Worm (Caenorhabditis elegans) whole organism, L1 larva: Measurements from ENCODE around the gene ZK262.2.
A peak's percentile ranks its signal among the peaks of the same experiment; 100 is the strongest.
"Not testable (repeated sequence)": the region's sequence is repeated elsewhere in the genome, so short reads cannot be mapped to it uniquely, and the experiment has no call there.

Experiments
- C16A3.4 ChIP-seq: fragments of 150-350 bp; optimal IDR thresholded peaks from 2 replicates; lab custom pipeline; 2014; ENCODE audit warnings: missing biosample characterization, missing genetic modification characterization
- aha-1 ChIP-seq: fragments of 150-350 bp; optimal IDR thresholded peaks from 2 replicates; lab custom pipeline; 2014; ENCODE audit warnings: missing biosample characterization, missing genetic modification characterization
- alr-1 ChIP-seq: fragments of 200-800 bp; sonication (Bioruptor generic); optimal IDR thresholded peaks from 2 replicates; lab custom pipeline; 2018; ENCODE audit warnings: borderline replicate concordance, mild to moderate bottlenecking, missing genetic modification characterization, missing compliant biosample characterization
- ceh-8 ChIP-seq: fragments of 200-800 bp; sonication (Bioruptor generic); optimal IDR thresholded peaks from 2 replicates; lab custom pipeline; 2018; ENCODE audit warnings: mild to moderate bottlenecking, missing genetic modification characterization, moderate library complexity, missing compliant biosample characterization
- ceh-82 ChIP-seq, 3 experiments: fragments of 150-350 bp in 1 of 3; sonication (generic microtip) in 2 of 3; optimal IDR thresholded peaks; 2 replicates each; lab custom pipeline; 2014 to 2017; ENCODE audit warnings: missing biosample characterization in 3 of 3, missing genetic modification characterization in 3 of 3
- ces-1 ChIP-seq: fragments of 150-350 bp; optimal IDR thresholded peaks from 2 replicates; lab custom pipeline; 2014; ENCODE audit warnings: missing biosample characterization, missing genetic modification reagents, missing genetic modification characterization
- dsc-1 ChIP-seq: sonication (generic microtip); optimal IDR thresholded peaks from 2 replicates; lab custom pipeline; 2016; ENCODE audit warnings: mild to moderate bottlenecking, missing genetic modification characterization, missing compliant biosample characterization
- efl-1 ChIP-seq, 4 experiments: fragments of 150-350 bp; optimal IDR thresholded peaks in 3 of 4; peaks in 1 of 4; 1 replicate in 1 of 4; 2 replicates in 3 of 4; lab custom pipeline; 2014; ENCODE audit warnings: missing biosample characterization in 2 of 4, missing genetic modification characterization in 2 of 4, missing genetic modification reagents in 2 of 4
- egl-27 ChIP-seq, 2 experiments: fragments of 150-350 bp in 1 of 2; sonication (generic microtip); optimal IDR thresholded peaks; 3 replicates each; lab custom pipeline; 2017 to 2018; ENCODE audit warnings: missing biosample characterization in 2 of 2, missing genetic modification characterization in 2 of 2, missing genetic modification reagents in 2 of 2
- elt-2 ChIP-seq: sonication (generic microtip); optimal IDR thresholded peaks from 2 replicates; lab custom pipeline; 2016; ENCODE audit warnings: missing genetic modification characterization, mild to moderate bottlenecking, inconsistent platforms, missing compliant biosample characterization, missing genetic modification reagents
- fkh-10 ChIP-seq: sonication (generic microtip); optimal IDR thresholded peaks from 2 replicates; lab custom pipeline; 2017; ENCODE audit warnings: missing biosample characterization, missing genetic modification reagents, missing genetic modification characterization
- grh-1 ChIP-seq: fragments of 200-800 bp; sonication (Bioruptor generic); IDR thresholded peaks from 2 replicates; pipeline ENCODE4 v1.3.6; 2022; ENCODE audit warnings: missing genetic modification reagents, missing genetic modification characterization, missing compliant biosample characterization
- irx-1 ChIP-seq: sonication (generic microtip); optimal IDR thresholded peaks from 2 replicates; lab custom pipeline; 2016; ENCODE audit warnings: missing genetic modification characterization, missing compliant biosample characterization
- isw-1 ChIP-seq: fragments of 200-800 bp; sonication (Bioruptor generic); IDR thresholded peaks from 2 replicates; pipeline ENCODE4 v1.3.6; 2022; ENCODE audit warnings: missing genetic modification characterization, missing compliant biosample characterization
- lin-35 ChIP-seq, 2 experiments: fragments of 150-350 bp; optimal IDR thresholded peaks; 2 replicates each; lab custom pipeline; 2014; ENCODE audit warnings: missing biosample characterization in 2 of 2, missing genetic modification characterization in 2 of 2, missing genetic modification reagents in 2 of 2
- mdl-1 ChIP-seq, 2 experiments: fragments of 150-350 bp; optimal IDR thresholded peaks; 2 replicates each; lab custom pipeline; 2014 to 2017; ENCODE audit warnings: missing biosample characterization in 2 of 2, missing genetic modification characterization in 2 of 2, inconsistent platforms in 1 of 2
- nhr-11 ChIP-seq: fragments of 150-350 bp; optimal IDR thresholded peaks from 2 replicates; lab custom pipeline; 2014; ENCODE audit warnings: missing biosample characterization, missing genetic modification characterization
- nhr-12 ChIP-seq: sonication (generic microtip); optimal IDR thresholded peaks from 2 replicates; lab custom pipeline; 2017; ENCODE audit warnings: missing biosample characterization, missing genetic modification characterization
- nhr-20 ChIP-seq: sonication (generic microtip); optimal IDR thresholded peaks from 2 replicates; lab custom pipeline; 2016; ENCODE audit warnings: mild to moderate bottlenecking, missing genetic modification characterization, missing compliant biosample characterization
- nhr-237 ChIP-seq: fragments of 150-350 bp; optimal IDR thresholded peaks from 2 replicates; lab custom pipeline; 2014; ENCODE audit warnings: missing biosample characterization, missing genetic modification characterization
- nhr-28 ChIP-seq: fragments of 150-350 bp; optimal IDR thresholded peaks from 2 replicates; lab custom pipeline; 2014; ENCODE audit warnings: missing biosample characterization, missing genetic modification characterization
- nhr-71 ChIP-seq: sonication (generic microtip); optimal IDR thresholded peaks from 2 replicates; lab custom pipeline; 2016; ENCODE audit warnings: mild to moderate bottlenecking, missing genetic modification characterization, moderate library complexity, missing compliant biosample characterization
- nhr-84 ChIP-seq: sonication (generic microtip); optimal IDR thresholded peaks from 2 replicates; lab custom pipeline; 2017; ENCODE audit warnings: missing biosample characterization, missing genetic modification characterization
- nhr-90 ChIP-seq: sonication (generic microtip); optimal IDR thresholded peaks from 2 replicates; lab custom pipeline; 2016; ENCODE audit warnings: mild to moderate bottlenecking, missing genetic modification characterization, missing compliant biosample characterization; ENCODE audit not compliant: poor library complexity
- pag-3 ChIP-seq: sonication (generic microtip); optimal IDR thresholded peaks from 2 replicates; lab custom pipeline; 2017; ENCODE audit warnings: missing genetic modification characterization, mild to moderate bottlenecking, missing compliant biosample characterization, antibody characterized with exemption, borderline replicate concordance; ENCODE audit not compliant: insufficient read depth
- pax-3 ChIP-seq: fragments of 200-800 bp; sonication (Bioruptor generic); optimal IDR thresholded peaks from 2 replicates; lab custom pipeline; 2018; ENCODE audit warnings: mild to moderate bottlenecking, missing genetic modification characterization, moderate library complexity, missing compliant biosample characterization
- pqm-1 ChIP-seq: sonication (generic microtip); optimal IDR thresholded peaks from 3 replicates; lab custom pipeline; 2017; ENCODE audit warnings: missing biosample characterization, missing genetic modification characterization
- skn-1 ChIP-seq: fragments of 150-350 bp; optimal IDR thresholded peaks from 2 replicates; lab custom pipeline; 2014; ENCODE audit warnings: missing biosample characterization, missing genetic modification characterization
- sptf-1 ChIP-seq: fragments of 150-350 bp; optimal IDR thresholded peaks from 2 replicates; lab custom pipeline; 2014; ENCODE audit warnings: missing biosample characterization, missing genetic modification characterization
- sup-37 ChIP-seq: fragments of 200-800 bp; sonication (Bioruptor generic); optimal IDR thresholded peaks from 2 replicates; lab custom pipeline; 2018; ENCODE audit warnings: mild to moderate bottlenecking, missing genetic modification characterization, missing compliant biosample characterization
- swsn-7 ChIP-seq: sonication (generic microtip); optimal IDR thresholded peaks from 2 replicates; lab custom pipeline; 2016; ENCODE audit warnings: missing genetic modification characterization, missing compliant biosample characterization
- tbx-2 ChIP-seq: sonication (generic microtip); optimal IDR thresholded peaks from 2 replicates; lab custom pipeline; 2016; ENCODE audit warnings: missing genetic modification characterization, missing compliant biosample characterization
- unc-86 ChIP-seq: sonication (generic microtip); optimal IDR thresholded peaks from 2 replicates; lab custom pipeline; 2016; ENCODE audit warnings: missing genetic modification characterization, missing compliant biosample characterization
- zag-1 ChIP-seq: fragments of 150-350 bp; optimal IDR thresholded peaks from 2 replicates; lab custom pipeline; 2014; ENCODE audit warnings: missing biosample characterization, missing genetic modification characterization
- zip-4 ChIP-seq: fragments of 200-800 bp; sonication (Bioruptor generic); optimal IDR thresholded peaks from 2 replicates; lab custom pipeline; 2018; ENCODE audit warnings: mild to moderate bottlenecking, missing genetic modification characterization, moderate library complexity, missing compliant biosample characterization

The ZK262.2 gene

DNA sequence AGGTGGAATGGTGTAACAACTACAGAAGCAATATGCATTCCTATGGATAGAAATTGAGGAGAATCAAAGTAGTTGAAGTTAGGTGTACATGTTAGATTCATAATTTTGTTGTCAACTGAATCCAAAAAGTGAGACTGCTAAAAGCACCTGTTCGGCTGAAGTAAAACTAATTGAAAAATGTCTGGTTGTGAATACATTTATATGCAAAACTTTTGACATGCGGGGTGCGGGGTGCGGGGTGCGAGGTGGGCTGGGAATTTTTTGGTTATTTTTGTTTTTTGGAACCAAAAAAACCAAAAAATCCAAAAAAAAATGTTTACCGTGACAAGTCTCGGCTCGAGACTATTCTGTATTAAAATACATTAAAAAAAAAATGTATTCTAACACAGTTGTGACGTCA is 2.6 kb downstream of the ZK262.2 start, which contains the start of gene srh-207:
Gene srh-207, minus strand, starts transcription at position 101 of the 400 bp plus-strand sequence.
- no peak for TF ChIP-seq nhr-11 (tag; lab: Kevin White, UChicago)
- no peak for TF ChIP-seq efl-1 (optimal IDR thresholded peaks at IDR 0.05; lab: Kevin White, UChicago)
- TF ChIP-seq efl-1 (GFP tag; optimal IDR thresholded peaks at IDR 0.05 in 1 of 2; lab: Kevin White, UChicago) = no peak
- no peak for TF ChIP-seq isw-1 (GFP tag; lab: Robert Waterston, UW)
- no peak for TF ChIP-seq skn-1 (tag; lab: Kevin White, UChicago)
- no peak for TF ChIP-seq irx-1
- no peak for TF ChIP-seq zip-4
- TF ChIP-seq lin-35 (GFP tag; optimal IDR thresholded peaks at IDR 0.05; lab: Kevin White, UChicago) = no peak
- TF ChIP-seq nhr-20 (tag; lab: Kevin White, UChicago) = no peak
- no peak for TF ChIP-seq alr-1 (tag; lab: Kevin White, UChicago)
- no peak for TF ChIP-seq fkh-10 (GFP tag; lab: Kevin White, UChicago)
- TF ChIP-seq grh-1 (GFP tag; lab: Robert Waterston, UW) = no peak
- TF ChIP-seq egl-27 (tag; optimal IDR thresholded peaks at IDR 0.05; lab: Kevin White, UChicago) = no peak
- TF ChIP-seq nhr-12 = no peak
- TF ChIP-seq nhr-71 (tag; lab: Kevin White, UChicago) = no peak
- no peak for TF ChIP-seq pax-3 (tag; lab: Kevin White, UChicago)
- TF ChIP-seq nhr-90 = no peak
- no peak for TF ChIP-seq sptf-1 (tag; lab: Kevin White, UChicago)

DNA sequence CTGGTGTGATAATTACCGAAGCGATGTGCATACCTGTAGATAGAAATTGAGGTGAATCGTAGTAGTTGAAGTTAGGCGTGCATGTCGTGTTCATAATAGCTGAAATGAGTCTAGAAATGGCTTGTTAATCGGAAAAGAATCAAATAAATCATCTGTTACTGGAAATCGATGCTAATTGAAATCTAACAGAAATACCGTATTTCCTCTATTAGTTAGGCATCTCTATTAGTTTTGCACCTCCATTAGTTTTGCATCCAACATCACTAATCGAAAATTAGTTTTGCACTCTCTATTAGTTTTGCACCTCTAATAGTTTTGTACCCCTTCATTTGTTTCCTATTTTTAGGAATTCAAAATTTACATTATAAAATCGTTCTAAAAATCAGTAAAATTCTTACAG is 8.0 kb downstream of the ZK262.2 start, which contains the start of gene srh-209:
Gene srh-209, minus strand, starts transcription at position 101 of the 400 bp plus-strand sequence.
- TF ChIP-seq nhr-12; mdl-1 (tag; optimal IDR thresholded peaks at IDR 0.05; lab: Kevin White, UChicago); irx-1: not testable (repeated sequence)

DNA sequence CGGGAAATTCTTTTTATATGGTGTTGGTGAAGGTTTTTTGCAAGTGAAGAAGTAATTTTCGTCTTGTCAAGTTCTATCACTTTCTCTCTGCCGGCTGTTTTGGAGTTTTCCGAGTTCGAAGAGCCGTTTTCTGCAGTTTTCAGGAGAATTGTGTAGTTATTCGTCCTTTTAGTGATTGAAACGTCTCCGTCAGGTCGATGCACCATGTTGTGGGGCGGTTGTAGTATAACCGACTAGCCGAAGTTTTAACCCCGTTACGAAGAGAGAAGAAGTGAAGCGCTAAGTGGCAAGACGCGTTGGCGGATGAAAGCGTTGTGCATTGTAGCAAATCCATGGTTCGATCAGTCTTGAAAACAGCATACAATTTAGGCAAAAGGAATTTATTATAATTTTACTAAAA is 10.0 kb downstream of the ZK262.2 start:
- no peak for TF ChIP-seq ceh-8 (GFP tag; lab: Kevin White, UChicago)
- TF ChIP-seq efl-1 (optimal IDR thresholded peaks at IDR 0.05; lab: Kevin White, UChicago) = no peak
- peak in 1 of 2 experiments; percentile 90 for TF ChIP-seq efl-1 (GFP tag; optimal IDR thresholded peaks at IDR 0.05 in 1 of 2; lab: Kevin White, UChicago)

DNA sequence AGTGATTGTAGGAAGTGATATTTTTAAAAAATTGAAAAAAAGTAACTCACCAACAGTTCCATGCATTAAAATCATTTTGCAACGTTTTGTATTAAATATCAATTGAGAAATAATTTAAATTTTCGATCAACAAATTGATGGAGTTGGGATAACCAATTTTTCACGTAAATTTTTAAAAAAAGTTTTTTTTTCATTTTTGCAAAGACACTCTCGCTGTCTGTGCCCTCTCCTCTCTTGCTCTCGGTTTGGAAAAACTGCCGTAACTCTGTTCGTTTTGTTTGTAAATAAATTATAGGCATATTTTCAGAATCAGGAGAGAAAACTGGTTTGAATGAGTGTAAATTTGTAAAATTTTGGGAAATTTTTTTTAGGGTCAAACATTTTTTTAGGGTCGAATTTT is 15.0 kb downstream of the ZK262.2 start, which contains the start of gene Y51A2B.16:
Gene Y51A2B.16, minus strand, starts transcription at position 101 of the 400 bp plus-strand sequence.
- no peak for TF ChIP-seq unc-86 (tag; lab: Kevin White, UChicago)
- TF ChIP-seq efl-1 (optimal IDR thresholded peaks at IDR 0.05; lab: Kevin White, UChicago) = no peak
- peak in 1 of 2 experiments; percentile 6 for TF ChIP-seq efl-1 (GFP tag; optimal IDR thresholded peaks at IDR 0.05 in 1 of 2; lab: Kevin White, UChicago)

DNA sequence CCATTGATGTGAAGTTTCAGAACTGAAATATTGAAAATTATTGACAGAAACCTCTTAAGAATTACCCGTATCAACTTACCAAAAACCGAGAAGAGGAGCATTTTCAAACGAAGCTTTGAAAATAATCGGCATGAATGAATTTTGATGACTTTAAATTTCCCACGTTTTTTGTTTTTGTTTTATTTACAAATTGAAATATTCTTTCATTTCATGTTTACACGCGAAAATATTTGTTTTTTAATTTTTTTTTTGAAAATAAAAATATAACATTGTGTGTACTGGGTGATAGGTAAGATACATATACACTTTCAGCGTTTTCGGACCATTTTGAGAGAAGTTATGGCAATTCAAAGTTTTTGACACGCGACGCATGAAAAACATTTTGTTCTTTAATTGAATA is 17.1 kb downstream of the ZK262.2 start, which contains the start of gene Y51A2B.9:
Gene Y51A2B.9, minus strand, starts transcription at position 101 of the 400 bp plus-strand sequence.
- no peak for TF ChIP-seq fkh-10 (GFP tag; lab: Kevin White, UChicago)

DNA sequence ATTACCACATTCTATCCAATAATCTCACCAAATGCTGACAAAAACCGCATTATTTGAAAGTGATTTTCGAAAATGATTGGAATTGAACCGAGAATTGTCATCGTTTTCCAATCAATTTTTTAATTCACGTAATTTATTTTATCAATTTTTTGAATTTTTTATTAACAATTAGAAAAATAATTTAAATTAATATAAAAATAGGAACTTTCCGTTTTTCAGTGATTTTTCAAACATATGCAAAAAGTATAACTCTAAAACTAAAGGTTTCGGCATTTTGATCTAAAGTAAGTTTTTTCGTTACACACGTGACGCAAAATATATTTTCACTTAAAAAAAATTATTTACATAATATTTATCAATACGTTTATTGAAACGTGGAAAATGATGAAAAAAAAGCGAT is 18.6 kb downstream of the ZK262.2 start, which contains the start of gene Y51A2B.6:
Gene Y51A2B.6, minus strand, starts transcription at position 101 of the 400 bp plus-strand sequence.
- TF ChIP-seq dsc-1 = no peak
- TF ChIP-seq aha-1 = no peak
- TF ChIP-seq pag-3 (tag; lab: Kevin White, UChicago) = no peak
- TF ChIP-seq fkh-10 (GFP tag; lab: Kevin White, UChicago) = no peak
- no peak for TF ChIP-seq ceh-82 (tag; optimal IDR thresholded peaks at IDR 0.05; lab: Kevin White, UChicago)
- no peak for TF ChIP-seq alr-1 (tag; lab: Kevin White, UChicago)
- no peak for TF ChIP-seq ceh-8 (GFP tag; lab: Kevin White, UChicago)
- TF ChIP-seq skn-1 (tag; lab: Kevin White, UChicago) = no peak
- no peak for TF ChIP-seq swsn-7 (tag; lab: Kevin White, UChicago)
- TF ChIP-seq, all 84 proteins: peak for 0

DNA sequence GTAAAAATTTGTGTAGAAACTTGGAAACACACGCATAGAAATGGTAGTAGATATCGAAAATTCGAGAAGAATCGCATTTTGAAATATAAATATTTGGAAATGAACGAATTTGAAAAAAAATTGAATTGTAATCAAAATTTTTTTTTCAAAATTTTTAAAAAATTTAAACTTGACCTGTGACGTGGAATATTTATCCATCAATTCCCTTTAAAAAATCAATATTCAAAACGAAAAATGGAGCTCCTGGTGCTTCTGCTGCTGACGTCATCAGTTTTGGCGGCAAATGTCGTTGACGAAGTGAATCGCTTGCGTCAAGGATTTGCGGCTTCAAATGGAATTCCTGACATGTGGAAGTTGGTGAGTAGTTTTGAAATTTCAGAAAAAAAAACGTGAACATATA is 23.7 kb downstream of the ZK262.2 start, which contains the start of the genes Y51A2B.4 and Y51A2B.5:
Gene Y51A2B.4, minus strand, starts transcription at position 101 of the 400 bp plus-strand sequence.
Gene Y51A2B.5, plus strand, starts transcription at position 232 of the 400 bp plus-strand sequence.
- TF ChIP-seq sup-37 (GFP tag; lab: Kevin White, UChicago) (no peak), C16A3.4 (tag; lab: Kevin White, UChicago) (no peak), zag-1 (tag; lab: Kevin White, UChicago) (no peak), ces-1 (GFP tag; lab: Kevin White, UChicago) (no peak), elt-2 (tag; lab: Kevin White, UChicago) (no peak), skn-1 (tag; lab: Kevin White, UChicago) (no peak), pqm-1 (no peak), nhr-237 (tag; lab: Kevin White, UChicago) (no peak), tbx-2 (tag; lab: Kevin White, UChicago) (no peak), nhr-28 (tag; lab: Kevin White, UChicago) (no peak), nhr-84 (tag; lab: Kevin White, UChicago) (no peak)
